Fruit fly (Drosophila melanogaster) whole organism, embryonic: ENCODE results near the gene CG44088.

ENCODE experiments used
- CG11695 ChIP-seq: fragments of 200-800 bp; sonication (Bioruptor generic); IDR thresholded peaks from 3 replicates; pipeline ENCODE4 v1.3.6; 2022; ENCODE audit warnings: missing biosample characterization, missing genetic modification characterization
- CG15696 ChIP-seq: fragments of 200-800 bp; sonication (Bioruptor generic); optimal IDR thresholded peaks from 2 replicates; lab custom pipeline; 2019; ENCODE audit warnings: missing biosample characterization, mild to moderate bottlenecking, missing genetic modification characterization, moderate library complexity
- CG6654 ChIP-seq: fragments of 200-800 bp; sonication (Bioruptor generic); optimal IDR thresholded peaks from 2 replicates; lab custom pipeline; 2017; ENCODE audit warnings: missing biosample characterization, mild to moderate bottlenecking, missing genetic modification characterization
- Chrac-16 ChIP-seq: fragments of 200-800 bp; sonication (Bioruptor generic); optimal IDR thresholded peaks from 3 replicates; lab custom pipeline; 2016; ENCODE audit warnings: missing biosample characterization, missing genetic modification characterization
- Hr3 ChIP-seq: fragments of 200-800 bp; sonication (Bioruptor generic); optimal IDR thresholded peaks from 3 replicates; lab custom pipeline; 2016; ENCODE audit warnings: missing biosample characterization, missing genetic modification characterization
- br ChIP-seq: fragments of >200 bp; optimal IDR thresholded peaks from 2 replicates; lab custom pipeline; 2017
- sd ChIP-seq: fragments of 200-800 bp; sonication (Bioruptor generic); optimal IDR thresholded peaks from 3 replicates; lab custom pipeline; 2018; ENCODE audit warnings: missing biosample characterization, mild to moderate bottlenecking, missing genetic modification characterization, moderate library complexity

dm6 chr3R:4725349-4725748, 49.5 kb downstream of the CG44088 start:
- TF ChIP-seq sd (no peak), Hr3 (GFP tag; lab: Kevin White, UChicago) (no peak), CG15696 (tag; lab: Kevin White, UChicago) (no peak), CG6654 (GFP tag; lab: Kevin White, UChicago) (no peak), br (lab: Kevin White, UChicago) (no peak), CG11695 (GFP tag; lab: Robert Waterston, UW) (no peak), Chrac-16 (GFP tag; lab: Kevin White, UChicago) (no peak)
